Fruit fly (Drosophila melanogaster): ENCODE results near the gene Dad.

Dad gene

dm6 chr3R:17042838-17043569 is 10.8 kb upstream of the Dad start, which contains the start of the genes bdwf and Patr-1 (continued):
- TF ChIP-seq stc (GFP tag; IDR thresholded peaks at IDR 0.05): 0 out of 2 replicates have a peak, but pooled peaks have one; percentile 6
- no peak for TF ChIP-seq D (optimal IDR thresholded peaks at IDR 0.05)
- TF ChIP-seq D (GFP tag; optimal IDR thresholded peaks at IDR 0.05): no peak
- TF ChIP-seq Xbp1 (GFP tag; optimal IDR thresholded peaks at IDR 0.05): peak; percentile 11
- peak; percentile 89 for TF ChIP-seq Bgb (GFP tag; IDR thresholded peaks at IDR 0.05; ENCODE audit: partially characterized antibody)
- peak; percentile 3 to 7 for TF ChIP-seq dpn (GFP tag; optimal IDR thresholded peaks at IDR 0.05)
- no peak for TF ChIP-seq pnt (GFP tag; optimal IDR thresholded peaks at IDR 0.05)
- peak; percentile 95 for TF ChIP-seq BEAF-32 (GFP tag; optimal IDR thresholded peaks at IDR 0.05)
- TF ChIP-seq CG8924 (tag; optimal IDR thresholded peaks at IDR 0.05): peak; percentile 36
- no peak for TF ChIP-seq Adf1 (GFP tag; IDR thresholded peaks at IDR 0.05)
- no peak for TF ChIP-seq CG8281 (tag; optimal IDR thresholded peaks at IDR 0.05)
- TF ChIP-seq chinmo (GFP tag; IDR thresholded peaks at IDR 0.05; ENCODE audit: partially characterized antibody): peak; percentile 95
- peak; percentile 41 for TF ChIP-seq CG13424 (tag; optimal IDR thresholded peaks at IDR 0.05)
- TF ChIP-seq CG6689 (GFP tag; IDR thresholded peaks at IDR 0.05): no peak
- TF ChIP-seq Dref (GFP tag; IDR thresholded peaks at IDR 0.05): peak; percentile 87
- no peak for TF ChIP-seq CG34376 (GFP tag; optimal IDR thresholded peaks at IDR 0.05)
- peak; percentile 17 for TF ChIP-seq CG18476 (GFP tag; optimal IDR thresholded peaks at IDR 0.05)
- TF ChIP-seq CG9727 (GFP tag; optimal IDR thresholded peaks at IDR 0.05): peak; percentile 53
- TF ChIP-seq ranshi (GFP tag; IDR thresholded peaks at IDR 0.05): no peak
- TF ChIP-seq Oli (tag; optimal IDR thresholded peaks at IDR 0.05): no peak
- TF ChIP-seq Neu2 (GFP tag; optimal IDR thresholded peaks at IDR 0.05; ENCODE audit: borderline replicate concordance): no peak
- TF ChIP-seq NfI (GFP tag; optimal IDR thresholded peaks at IDR 0.05): no peak
- TF ChIP-seq CG7745 (tag; optimal IDR thresholded peaks at IDR 0.05): no peak
- peak; percentile 8 for TF ChIP-seq tin (GFP tag; optimal IDR thresholded peaks at IDR 0.05)
- peak; percentile 77 for TF ChIP-seq sna (GFP tag; IDR thresholded peaks at IDR 0.05; ENCODE audit: partially characterized antibody)
- no peak for TF ChIP-seq dmrt99B (tag; optimal IDR thresholded peaks at IDR 0.05)
- 0 out of 2 replicates have a peak, but pooled peaks have one; percentile 6 for TF ChIP-seq CG4404 (GFP tag; IDR thresholded peaks at IDR 0.05)
- no peak for TF ChIP-seq Hmr (GFP tag; optimal IDR thresholded peaks at IDR 0.05)
- TF ChIP-seq CG12659 (GFP tag; optimal IDR thresholded peaks at IDR 0.05): peak; percentile 61
- TF ChIP-seq ato (GFP tag; IDR thresholded peaks at IDR 0.05; ENCODE audit: partially characterized antibody): peak; percentile 80; the same call in 1 of the 2 replicates
- no peak for TF ChIP-seq dm (GFP tag; optimal IDR thresholded peaks at IDR 0.05)
- TF ChIP-seq CG9932 (GFP tag; IDR thresholded peaks at IDR 0.05): peak; percentile 38; the same call in 1 of the 2 replicates
- peak; percentile 62 for TF ChIP-seq MESR4 (GFP tag; optimal IDR thresholded peaks at IDR 0.05)
- peak in 1 of 3 experiments; percentile 36 for TF ChIP-seq lola (GFP tag; optimal IDR thresholded peaks at IDR 0.05)
- no peak for TF ChIP-seq CG33213 (GFP tag; optimal IDR thresholded peaks at IDR 0.05)
- TF ChIP-seq CG11085 (GFP tag; IDR thresholded peaks at IDR 0.05): no peak
- no peak for TF ChIP-seq onecut (GFP tag; IDR thresholded peaks at IDR 0.05)
- peak; percentile 67 for TF ChIP-seq kni (GFP tag; optimal IDR thresholded peaks at IDR 0.05)
- peak; percentile 20 for TF ChIP-seq grau (tag; optimal IDR thresholded peaks at IDR 0.05)
- TF ChIP-seq HLH54F (GFP tag; optimal IDR thresholded peaks at IDR 0.05): peak; percentile 53
- TF ChIP-seq CG17912 (GFP tag; optimal IDR thresholded peaks at IDR 0.05): no peak
- peak; percentile 33 for TF ChIP-seq CG15601 (tag; optimal IDR thresholded peaks at IDR 0.05)
- TF ChIP-seq HmgD (GFP tag; optimal IDR thresholded peaks at IDR 0.05): no peak
- TF ChIP-seq CG2712 (tag; optimal IDR thresholded peaks at IDR 0.05): peak; percentile 32
- no peak for TF ChIP-seq peb (GFP tag; IDR thresholded peaks at IDR 0.05)
- no peak for TF ChIP-seq Lpt (GFP tag; optimal IDR thresholded peaks at IDR 0.05)
- TF ChIP-seq CG6813 (GFP tag; optimal IDR thresholded peaks at IDR 0.05): no peak
- TF ChIP-seq mld (GFP tag; IDR thresholded peaks at IDR 0.05; ENCODE audit: partially characterized antibody): peak; percentile 92

Data from whole organism, embryonic.